Fruit fly (Drosophila melanogaster) whole organism, embryonic: Measurements from ENCODE around the gene CG42638.

Source experiments
- Atf6 ChIP-seq: fragments of 200-800 bp; sonication (Bioruptor generic); IDR thresholded peaks from 2 replicates; pipeline ENCODE4 v1.3.6; 2022; ENCODE audit warnings: missing biosample characterization, missing genetic modification characterization
- Bdp1 ChIP-seq: fragments of 200-800 bp; sonication (Bioruptor generic); optimal IDR thresholded peaks from 3 replicates; lab custom pipeline; 2016; ENCODE audit warnings: missing biosample characterization, missing genetic modification characterization
- CG10209 ChIP-seq: fragments of 200-800 bp; sonication (Bioruptor generic); optimal IDR thresholded peaks from 3 replicates; lab custom pipeline; 2017; ENCODE audit warnings: missing biosample characterization, mild to moderate bottlenecking, missing genetic modification characterization, missing genetic modification reagents
- CG10431 ChIP-seq: fragments of 200-800 bp; sonication (Bioruptor generic); optimal IDR thresholded peaks from 3 replicates; lab custom pipeline; 2018; ENCODE audit warnings: missing biosample characterization, mild to moderate bottlenecking, missing genetic modification characterization
- CG12299 ChIP-seq: fragments of 200-800 bp; sonication (Bioruptor generic); optimal IDR thresholded peaks from 2 replicates; lab custom pipeline; 2018; ENCODE audit warnings: missing biosample characterization, mild to moderate bottlenecking, missing genetic modification characterization
- CG12391 ChIP-seq: fragments of 200-800 bp; sonication (Bioruptor generic); optimal IDR thresholded peaks from 3 replicates; lab custom pipeline; 2018; ENCODE audit warnings: missing biosample characterization, mild to moderate bottlenecking, missing genetic modification characterization, moderate library complexity
- CG18476 ChIP-seq: fragments of 200-800 bp; sonication (Bioruptor generic); optimal IDR thresholded peaks from 2 replicates; lab custom pipeline; 2016; ENCODE audit warnings: missing biosample characterization, mild to moderate bottlenecking, missing genetic modification characterization
- CG18599 ChIP-seq: fragments of 200-800 bp; sonication (Bioruptor generic); optimal IDR thresholded peaks from 3 replicates; lab custom pipeline; 2017; ENCODE audit warnings: missing biosample characterization, missing genetic modification characterization, mild to moderate bottlenecking, moderate library complexity, missing genetic modification reagents
- CG2678 ChIP-seq: fragments of 200-800 bp; sonication (Bioruptor generic); optimal IDR thresholded peaks from 3 replicates; lab custom pipeline; 2019; ENCODE audit warnings: missing biosample characterization, mild to moderate bottlenecking, missing genetic modification characterization, moderate library complexity
- CG3163 ChIP-seq: fragments of 200-800 bp; sonication (Bioruptor generic); optimal IDR thresholded peaks from 3 replicates; lab custom pipeline; 2016; ENCODE audit warnings: missing biosample characterization, missing genetic modification characterization
- CG4617 ChIP-seq: fragments of 200-800 bp; sonication (Bioruptor generic); optimal IDR thresholded peaks from 3 replicates; lab custom pipeline; 2016; ENCODE audit warnings: missing biosample characterization, missing genetic modification characterization, borderline replicate concordance
- CG4854 ChIP-seq: fragments of 200-800 bp; sonication (Bioruptor generic); optimal IDR thresholded peaks from 2 replicates; lab custom pipeline; 2016; ENCODE audit warnings: missing biosample characterization, missing genetic modification characterization, inconsistent platforms
- CG5180 ChIP-seq: fragments of 200-800 bp; sonication (Bioruptor generic); optimal IDR thresholded peaks from 3 replicates; lab custom pipeline; 2017; ENCODE audit warnings: missing biosample characterization, missing genetic modification characterization, mild to moderate bottlenecking, moderate library complexity, missing genetic modification reagents
- CG7928 ChIP-seq: fragments of 200-800 bp; sonication (Bioruptor generic); optimal IDR thresholded peaks from 2 replicates; lab custom pipeline; 2017; ENCODE audit warnings: missing biosample characterization, mild to moderate bottlenecking, missing genetic modification characterization
- CG8089 ChIP-seq: fragments of 200-800 bp; sonication (Bioruptor generic); optimal IDR thresholded peaks from 3 replicates; lab custom pipeline; 2016; ENCODE audit warnings: missing biosample characterization, missing genetic modification characterization
- CG8944 ChIP-seq: fragments of 200-800 bp; sonication (Bioruptor generic); optimal IDR thresholded peaks from 3 replicates; lab custom pipeline; 2016; ENCODE audit warnings: missing biosample characterization, missing genetic modification characterization
- CG9437 ChIP-seq: fragments of 200-800 bp; sonication (Bioruptor generic); optimal IDR thresholded peaks from 2 replicates; lab custom pipeline; 2018; ENCODE audit warnings: missing biosample characterization, mild to moderate bottlenecking, missing genetic modification characterization
- CG9609 ChIP-seq: fragments of 200-800 bp; sonication (Bioruptor generic); optimal IDR thresholded peaks from 3 replicates; lab custom pipeline; 2016; ENCODE audit warnings: missing biosample characterization, missing genetic modification characterization
- CG9817 ChIP-seq: fragments of 200-800 bp; sonication (Bioruptor generic); optimal IDR thresholded peaks from 2 replicates; lab custom pipeline; 2018; ENCODE audit warnings: missing biosample characterization, mild to moderate bottlenecking, missing genetic modification characterization, moderate library complexity
- Dbx ChIP-seq: fragments of 200-800 bp; sonication (Bioruptor generic); IDR thresholded peaks from 3 replicates; pipeline ENCODE4 v1.3.6; 2022; ENCODE audit warnings: missing biosample characterization, missing genetic modification characterization
- Dip3 ChIP-seq: fragments of 200-800 bp; sonication (Bioruptor generic); optimal IDR thresholded peaks from 3 replicates; lab custom pipeline; 2016; ENCODE audit warnings: missing biosample characterization, missing genetic modification characterization
- Dll ChIP-seq: fragments of 200-800 bp; sonication (Bioruptor generic); IDR thresholded peaks from 4 replicates; pipeline ENCODE4 v1.3.6; 2022; ENCODE audit warnings: missing biosample characterization, missing genetic modification characterization; ENCODE audit not compliant: partially characterized antibody
- E2f1 ChIP-seq: fragments of 200-800 bp; sonication (Bioruptor generic); IDR thresholded peaks from 2 replicates; pipeline ENCODE4 v1.3.6; 2022; ENCODE audit warnings: missing biosample characterization, missing genetic modification characterization
- Hey ChIP-seq: fragments of 200-800 bp; sonication (Bioruptor generic); optimal IDR thresholded peaks from 3 replicates; lab custom pipeline; 2018; ENCODE audit warnings: missing biosample characterization, mild to moderate bottlenecking, missing genetic modification characterization
- Hr51 ChIP-seq, 2 experiments: fragments of 200-800 bp; sonication (Bioruptor generic); optimal IDR thresholded peaks; 2 replicates in 1 of 2; 3 replicates in 1 of 2; lab custom pipeline; 2016 to 2018; ENCODE audit warnings: missing biosample characterization in 2 of 2, missing genetic modification characterization in 2 of 2, mild to moderate bottlenecking in 1 of 2, moderate library complexity in 1 of 2
- MESR4 ChIP-seq: fragments of 200-800 bp; sonication (Bioruptor generic); optimal IDR thresholded peaks from 2 replicates; lab custom pipeline; 2018; ENCODE audit warnings: missing biosample characterization, mild to moderate bottlenecking, missing genetic modification characterization, moderate library complexity
- Mad ChIP-seq: fragments of 200-800 bp; sonication (Bioruptor generic); optimal IDR thresholded peaks from 2 replicates; lab custom pipeline; 2016; ENCODE audit warnings: missing biosample characterization, missing genetic modification characterization
- NC2α ChIP-seq: fragments of 200-800 bp; sonication (Bioruptor generic); optimal IDR thresholded peaks from 2 replicates; lab custom pipeline; 2016; ENCODE audit warnings: missing biosample characterization, missing genetic modification characterization
- NC2β ChIP-seq: fragments of 200-800 bp; sonication (Bioruptor generic); optimal IDR thresholded peaks from 2 replicates; lab custom pipeline; 2016; ENCODE audit warnings: missing biosample characterization, missing genetic modification characterization
- Scr ChIP-seq: fragments of 200-800 bp; sonication (Bioruptor generic); IDR thresholded peaks from 2 replicates; pipeline ENCODE4 v1.3.6; 2022; ENCODE audit warnings: missing biosample characterization, missing genetic modification characterization; ENCODE audit not compliant: partially characterized antibody
- Side ChIP-seq: fragments of 200-800 bp; sonication (Bioruptor generic); optimal IDR thresholded peaks from 2 replicates; lab custom pipeline; 2016; ENCODE audit warnings: missing biosample characterization, missing genetic modification characterization
- Spps ChIP-seq: fragments of 200-800 bp; sonication (Bioruptor generic); optimal IDR thresholded peaks from 2 replicates; lab custom pipeline; 2018; ENCODE audit warnings: missing biosample characterization, mild to moderate bottlenecking, missing genetic modification characterization
- Sry-δ ChIP-seq: fragments of 200-800 bp; sonication (Bioruptor generic); optimal IDR thresholded peaks from 2 replicates; lab custom pipeline; 2016; ENCODE audit warnings: missing biosample characterization, missing genetic modification characterization
- ap ChIP-seq: fragments of 200-800 bp; sonication (Bioruptor generic); IDR thresholded peaks from 2 replicates; pipeline ENCODE4 v1.3.6; 2022; ENCODE audit warnings: missing biosample characterization, missing genetic modification characterization
- br ChIP-seq: fragments of >200 bp; optimal IDR thresholded peaks from 2 replicates; lab custom pipeline; 2017
- dan ChIP-seq: fragments of 200-800 bp; sonication (Bioruptor generic); IDR thresholded peaks from 2 replicates; pipeline ENCODE4 v1.3.6; 2022; ENCODE audit warnings: missing biosample characterization, missing genetic modification characterization
- fd96Cb ChIP-seq: fragments of 200-800 bp; sonication (Bioruptor generic); optimal IDR thresholded peaks from 2 replicates; lab custom pipeline; 2018; ENCODE audit warnings: missing biosample characterization, mild to moderate bottlenecking, missing genetic modification characterization, moderate library complexity
- gcm ChIP-seq: fragments of 200-800 bp; sonication (Bioruptor generic); optimal IDR thresholded peaks from 2 replicates; lab custom pipeline; 2019; ENCODE audit warnings: missing biosample characterization, mild to moderate bottlenecking, missing genetic modification characterization, moderate library complexity
- grau ChIP-seq: fragments of 200-800 bp; optimal IDR thresholded peaks from 3 replicates; lab custom pipeline; 2019; ENCODE audit warnings: missing biosample characterization, mild to moderate bottlenecking, missing genetic modification characterization, moderate library complexity
- hkb ChIP-seq, 2 experiments: fragments of 200-800 bp in 1 of 2; fragments of >200 bp in 1 of 2; sonication (Bioruptor generic) in 1 of 2; IDR thresholded peaks in 1 of 2; optimal IDR thresholded peaks in 1 of 2; 2 replicates each; pipeline versions ENCODE4 v1.3.6 to Lab custom; 2017 to 2022; ENCODE audit warnings: missing biosample characterization in 1 of 2, missing genetic modification characterization in 1 of 2
- kay ChIP-seq: fragments of 200-800 bp; sonication (Bioruptor generic); optimal IDR thresholded peaks from 2 replicates; lab custom pipeline; 2016; ENCODE audit warnings: missing biosample characterization, missing genetic modification characterization
- onecut ChIP-seq: fragments of 200-800 bp; sonication (Bioruptor generic); IDR thresholded peaks from 2 replicates; pipeline ENCODE4 v1.3.6; 2022; ENCODE audit warnings: missing biosample characterization, missing genetic modification characterization
- pan ChIP-seq, 4 experiments: fragments of >200 bp in 3 of 4; fragments of 200-800 bp in 1 of 4; sonication (Bioruptor generic) in 1 of 4; optimal IDR thresholded peaks in 3 of 4; IDR thresholded peaks in 1 of 4; 2 replicates each; pipeline versions ENCODE4 v1.3.6 to Lab custom; 2017 to 2022; ENCODE audit warnings: missing biosample characterization in 2 of 4, missing genetic modification characterization in 2 of 4, mixed read lengths in 1 of 4
- phol ChIP-seq: fragments of 200-800 bp; sonication (Bioruptor generic); optimal IDR thresholded peaks from 3 replicates; lab custom pipeline; 2018; ENCODE audit warnings: missing biosample characterization, mild to moderate bottlenecking, missing genetic modification characterization, moderate library complexity
- sd ChIP-seq: fragments of 200-800 bp; sonication (Bioruptor generic); optimal IDR thresholded peaks from 3 replicates; lab custom pipeline; 2018; ENCODE audit warnings: missing biosample characterization, mild to moderate bottlenecking, missing genetic modification characterization, moderate library complexity
- sima ChIP-seq: fragments of 200-800 bp; sonication (Bioruptor generic); optimal IDR thresholded peaks from 2 replicates; lab custom pipeline; 2016; ENCODE audit warnings: missing biosample characterization, missing genetic modification characterization
- slbo ChIP-seq: fragments of 200-800 bp; sonication (Bioruptor generic); IDR thresholded peaks from 2 replicates; pipeline ENCODE4 v1.3.6; 2022; ENCODE audit warnings: missing biosample characterization, missing genetic modification characterization
- sug ChIP-seq: fragments of 200-800 bp; optimal IDR thresholded peaks from 2 replicates; lab custom pipeline; 2019; ENCODE audit warnings: missing biosample characterization, mild to moderate bottlenecking, missing genetic modification characterization, moderate library complexity

Gene CG42638

dm6 chr3L:19794203-19794802 lies 44.8 kb upstream of the CG42638 start (continued):
- TF ChIP-seq Hr51 (GFP tag; optimal IDR thresholded peaks at IDR 0.05; lab: Kevin White, UChicago), result peak; percentile 66 to 89
- peak; percentile 3 for TF ChIP-seq CG7928
- no peak for TF ChIP-seq hkb (optimal IDR thresholded peaks at IDR 0.05; lab: Kevin White, UChicago)
- TF ChIP-seq hkb (GFP tag; IDR thresholded peaks at IDR 0.05; lab: Robert Waterston, UW), result peak; percentile 68
- TF ChIP-seq CG10209 (GFP tag; lab: Kevin White, UChicago), result peak; percentile 88
- TF ChIP-seq ap, result 0 out of 2 replicates have a peak, but pooled peaks have one; percentile 28
- peak; percentile 33; the same call in 1 of the 4 replicates for TF ChIP-seq Dll (GFP tag; lab: Robert Waterston, UW)
- TF ChIP-seq Sry-δ (GFP tag; lab: Kevin White, UChicago), result peak; percentile 16
- TF ChIP-seq CG9609, result peak; percentile 69
- peak; percentile 80 for TF ChIP-seq CG12299 (tag; lab: Kevin White, UChicago)
- TF ChIP-seq Hey (tag; lab: Kevin White, UChicago), result peak; percentile 70
- TF ChIP-seq NC2β (GFP tag; lab: Kevin White, UChicago), result peak; percentile 65
- peak; percentile 76 for TF ChIP-seq onecut
- peak; percentile 63 for TF ChIP-seq Dip3 (GFP tag; lab: Kevin White, UChicago)
- peak; percentile 83 for TF ChIP-seq Side
- peak; percentile 75 for TF ChIP-seq CG9817
- TF ChIP-seq CG8944, result peak; percentile 47
- TF ChIP-seq br, result no peak
- TF ChIP-seq gcm (GFP tag; lab: Kevin White, UChicago), result peak; percentile 74
- TF ChIP-seq kay (GFP tag; lab: Kevin White, UChicago), result peak; percentile 87
- no peak for TF ChIP-seq CG3163
- TF ChIP-seq CG18599, result peak; percentile 91
- no peak for TF ChIP-seq sd (tag; lab: Kevin White, UChicago)
- TF ChIP-seq grau (tag; lab: Kevin White, UChicago), result peak; percentile 91
- TF ChIP-seq sug (tag; lab: Kevin White, UChicago), result peak; percentile 89
- no peak for TF ChIP-seq MESR4 (GFP tag; lab: Kevin White, UChicago)
- TF ChIP-seq CG5180 (GFP tag; lab: Kevin White, UChicago), result peak; percentile 84
- TF ChIP-seq CG12391 (tag; lab: Kevin White, UChicago), result peak; percentile 88
- TF ChIP-seq Scr (GFP tag; lab: Robert Waterston, UW), result no peak; the same call in 1 of the 2 replicates
- TF ChIP-seq pan (optimal IDR thresholded peaks at IDR 0.05; lab: Kevin White, UChicago), result no peak
- TF ChIP-seq pan (GFP tag; optimal IDR thresholded peaks at IDR 0.05 in 1 of 2, IDR thresholded peaks at IDR 0.05 in 1 of 2), result peak in 1 of 2 experiments; percentile 65
- peak; percentile 68 for TF ChIP-seq E2f1 (GFP tag; lab: Robert Waterston, UW)
- peak; percentile 52 for TF ChIP-seq Spps (tag; lab: Kevin White, UChicago)
- peak; percentile 84 for TF ChIP-seq CG18476
- no peak for TF ChIP-seq CG4617
- peak; percentile 94 for TF ChIP-seq CG2678 (tag; lab: Kevin White, UChicago)
- TF ChIP-seq CG10431 (GFP tag; lab: Kevin White, UChicago), result peak; percentile 72
- peak; percentile 78 for TF ChIP-seq Dbx
- no peak for TF ChIP-seq sima (GFP tag; lab: Kevin White, UChicago)
- TF ChIP-seq CG8089 (GFP tag; lab: Kevin White, UChicago), result peak; percentile 63
- peak; percentile 83 for TF ChIP-seq phol
- peak; percentile 83 for TF ChIP-seq Atf6 (GFP tag; lab: Robert Waterston, UW)
- TF ChIP-seq CG4854 (GFP tag; lab: Kevin White, UChicago), result peak; percentile 81
- peak; percentile 82 for TF ChIP-seq slbo (GFP tag; lab: Robert Waterston, UW)
- peak; percentile 89 for TF ChIP-seq CG9437 (GFP tag; lab: Kevin White, UChicago)
- peak; percentile 75 for TF ChIP-seq fd96Cb (tag; lab: Kevin White, UChicago)
- no peak for TF ChIP-seq dan (GFP tag; lab: Robert Waterston, UW)
- TF ChIP-seq Mad (GFP tag; lab: Kevin White, UChicago), result peak; percentile 78
- no peak for TF ChIP-seq NC2α (GFP tag; lab: Kevin White, UChicago)
- TF ChIP-seq Bdp1 (GFP tag; lab: Kevin White, UChicago), result peak; percentile 59
